Fruit fly (Drosophila melanogaster) whole organism, prepupa: ENCODE data around the gene CG4174.

ENCODE experiments used
- Blimp-1 ChIP-seq: fragments of 200-800 bp; sonication (Bioruptor generic); optimal IDR thresholded peaks from 3 replicates; lab custom pipeline; 2017; ENCODE audit warnings: missing biosample characterization, missing genetic modification characterization, mild to moderate bottlenecking, moderate library complexity, missing genetic modification reagents
- CG1621 ChIP-seq: fragments of 200-800 bp; sonication (Bioruptor generic); optimal IDR thresholded peaks from 3 replicates; lab custom pipeline; 2018; ENCODE audit warnings: missing biosample characterization, mild to moderate bottlenecking, missing genetic modification characterization
- CG16779 ChIP-seq: fragments of 200-800 bp; sonication (Bioruptor generic); optimal IDR thresholded peaks from 3 replicates; lab custom pipeline; 2017; ENCODE audit warnings: missing biosample characterization, mild to moderate bottlenecking, missing genetic modification characterization
- CG6163 ChIP-seq: fragments of 200-800 bp; sonication (Bioruptor generic); IDR thresholded peaks from 3 replicates; pipeline ENCODE4 v1.3.6; 2022; ENCODE audit warnings: missing biosample characterization, missing genetic modification characterization
- CG6792 ChIP-seq: fragments of 200-800 bp; sonication (Bioruptor generic); optimal IDR thresholded peaks from 3 replicates; lab custom pipeline; 2016; ENCODE audit warnings: missing biosample characterization, missing genetic modification characterization
- CG8119 ChIP-seq: fragments of 200-800 bp; sonication (Bioruptor generic); IDR thresholded peaks from 3 replicates; pipeline ENCODE4 v1.3.6; 2022; ENCODE audit warnings: missing biosample characterization, missing genetic modification characterization
- CG8632 ChIP-seq: fragments of 200-800 bp; sonication (Bioruptor generic); optimal IDR thresholded peaks from 3 replicates; lab custom pipeline; 2016; ENCODE audit warnings: missing biosample characterization, missing genetic modification characterization
- Hr39 ChIP-seq: fragments of 200-800 bp; sonication (Bioruptor generic); optimal IDR thresholded peaks from 2 replicates; lab custom pipeline; 2016; ENCODE audit warnings: missing biosample characterization, missing genetic modification characterization
- Lpt ChIP-seq: fragments of 200-800 bp; sonication (Bioruptor generic); optimal IDR thresholded peaks from 3 replicates; lab custom pipeline; 2016; ENCODE audit warnings: missing biosample characterization, missing genetic modification characterization
- net ChIP-seq: fragments of 200-800 bp; sonication (Bioruptor generic); optimal IDR thresholded peaks from 3 replicates; lab custom pipeline; 2016; ENCODE audit warnings: missing biosample characterization, missing genetic modification characterization
- pdm3 ChIP-seq: fragments of 200-800 bp; sonication (Bioruptor generic); optimal IDR thresholded peaks from 3 replicates; lab custom pipeline; 2016; ENCODE audit warnings: missing biosample characterization, missing genetic modification characterization
- ss ChIP-seq, 2 experiments: fragments of 200-800 bp; sonication (Bioruptor generic); optimal IDR thresholded peaks; 2 replicates in 1 of 2; 3 replicates in 1 of 2; lab custom pipeline; 2017 to 2018; ENCODE audit warnings: mild to moderate bottlenecking in 2 of 2, missing biosample characterization in 2 of 2, missing genetic modification characterization in 2 of 2, moderate library complexity in 1 of 2

dm6 chr3L:18588387-18588786 lies 29.4 kb downstream of the CG4174 start, which contains the start of gene CG7271:
- TF ChIP-seq Lpt (GFP tag; lab: Kevin White, UChicago) (no peak), Blimp-1 (GFP tag; lab: Kevin White, UChicago) (no peak), pdm3 (GFP tag; lab: Kevin White, UChicago) (no peak), CG8119 (GFP tag; lab: Robert Waterston, UW) (no peak), CG6792 (GFP tag; lab: Kevin White, UChicago) (no peak), CG6163 (GFP tag; lab: Robert Waterston, UW) (no peak), Hr39 (GFP tag; lab: Kevin White, UChicago) (no peak), ss (GFP tag; optimal IDR thresholded peaks at IDR 0.05; lab: Kevin White, UChicago) (no peak), CG16779 (tag; lab: Kevin White, UChicago) (no peak), CG1621 (no peak), CG8632 (no peak), net (GFP tag; lab: Kevin White, UChicago) (no peak)
